Worm (Caenorhabditis elegans): ENCODE data around the gene sdz-37.

DNA sequence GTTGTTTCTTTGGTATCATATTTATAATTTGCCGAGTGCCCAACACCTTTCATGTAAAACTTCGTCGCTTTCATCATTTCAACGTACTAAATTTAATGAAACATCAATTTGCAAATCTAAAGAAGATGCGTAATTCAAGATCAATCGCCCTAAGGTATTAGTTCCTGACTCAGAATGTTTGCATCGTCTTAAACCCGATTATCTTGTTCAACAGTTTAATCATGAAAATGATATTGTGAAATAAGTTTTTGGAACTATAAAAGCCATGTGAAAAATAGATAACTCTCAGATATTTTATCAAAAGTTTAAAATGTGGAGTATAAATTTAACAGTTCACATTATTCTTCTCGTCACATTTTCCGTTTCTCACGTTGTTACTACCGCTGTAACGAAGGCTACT, 24.7 kb upstream of the sdz-37 start, which contains the start of gene E04D5.4:
- TF ChIP-seq nhr-11 (tag; optimal IDR thresholded peaks at IDR 0.05) (no peak), Y116A8C.19 (tag; optimal IDR thresholded peaks at IDR 0.05; ENCODE audit: borderline replicate concordance) (no peak), dpl-1 (GFP tag; optimal IDR thresholded peaks at IDR 0.05) (no peak), lin-15B (tag; optimal IDR thresholded peaks at IDR 0.05) (no peak), lin-13 (GFP tag; optimal IDR thresholded peaks at IDR 0.05) (no peak), blmp-1 (tag; optimal IDR thresholded peaks at IDR 0.05) (no peak), egl-27 (tag; optimal IDR thresholded peaks at IDR 0.05) (no peak), aly-2 (tag; optimal IDR thresholded peaks at IDR 0.05) (no peak), mdl-1 (tag; optimal IDR thresholded peaks at IDR 0.05) (no peak)
